Worm (Caenorhabditis elegans) whole organism, L3 larva: ENCODE measurements around the gene C42D8.9.

Source experiments
- ceh-16 ChIP-seq: sonication (generic microtip); optimal IDR thresholded peaks from 2 replicates; lab custom pipeline; 2017; ENCODE audit warnings: missing biosample characterization, missing genetic modification characterization
- nfya-1 ChIP-seq: sonication (generic microtip); optimal IDR thresholded peaks from 2 replicates; lab custom pipeline; 2017; ENCODE audit warnings: missing genetic modification characterization, mild to moderate bottlenecking, missing compliant biosample characterization, antibody characterized with exemption, moderate library complexity; ENCODE audit not compliant: insufficient read depth
- unc-62 ChIP-seq: fragments of 150-350 bp; sonication (generic microtip); optimal IDR thresholded peaks from 4 replicates; lab custom pipeline; 2014; ENCODE audit warnings: missing biosample characterization, missing genetic modification reagents, missing genetic modification characterization

- TF ChIP-seq nfya-1 (tag; lab: Kevin White, UChicago): no peak
- no peak for TF ChIP-seq ceh-16 (tag; lab: Kevin White, UChicago)
- no peak for TF ChIP-seq unc-62 (GFP tag; lab: Kevin White, UChicago)
These were observed 27.1 kb upstream of the C42D8.9 start, which contains the start of gene tbc-7 for ce11 chrX:5133980-5134379.
